Worm (Caenorhabditis elegans): ENCODE data around the gene M163.7.

DNA sequence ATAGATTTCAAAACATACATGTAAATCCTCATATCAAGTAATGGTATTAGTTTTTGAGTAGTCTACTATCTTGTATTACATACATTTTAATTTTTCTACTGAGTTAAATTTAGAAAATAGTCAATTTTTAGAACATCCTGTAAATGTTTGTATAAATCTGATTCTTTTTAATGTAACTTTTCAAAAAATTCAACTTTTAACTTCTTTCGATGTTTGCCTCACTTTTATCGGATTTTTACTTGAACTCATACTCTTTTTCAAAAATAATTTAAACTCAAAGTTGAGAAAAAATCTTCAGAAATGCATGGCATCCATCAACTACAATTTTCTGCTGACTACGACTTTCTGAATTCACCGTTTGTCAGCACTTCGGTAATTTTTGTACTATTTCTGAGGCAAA, at the start of gene M163.7:
- TF ChIP-seq ceh-62 (tag; optimal IDR thresholded peaks at IDR 0.05), result no peak
- no peak for TF ChIP-seq set-16 (GFP tag; IDR thresholded peaks at IDR 0.05)
- TF ChIP-seq nhr-10 (tag; optimal IDR thresholded peaks at IDR 0.05), result no peak
- no peak for TF ChIP-seq pha-4 (GFP tag; IDR thresholded peaks at IDR 0.05)
- no peak for TF ChIP-seq pha-4 (tag; optimal IDR thresholded peaks at IDR 0.05)
- TF ChIP-seq unc-39 (tag; optimal IDR thresholded peaks at IDR 0.05), result no peak
- TF ChIP-seq mxl-2 (GFP tag; conservative IDR thresholded peaks at IDR 0.05), result no peak

Measured in whole organism, L4 larva.